Worm (Caenorhabditis elegans) whole organism, L3 larva: ENCODE data around the gene F15A4.2.

Source experiments
- R02D3.7 ChIP-seq: fragments of 150-350 bp; optimal IDR thresholded peaks from 2 replicates; lab custom pipeline; 2014; ENCODE audit warnings: missing biosample characterization, missing genetic modification characterization
- ZK546.5 ChIP-seq: sonication (generic microtip); optimal IDR thresholded peaks from 2 replicates; lab custom pipeline; 2017; ENCODE audit warnings: missing biosample characterization, missing genetic modification characterization
- aly-2 ChIP-seq: fragments of 150-350 bp; optimal IDR thresholded peaks from 2 replicates; lab custom pipeline; 2014; ENCODE audit warnings: missing biosample characterization, missing genetic modification characterization
- ama-1 ChIP-seq: fragments of 150-350 bp; optimal IDR thresholded peaks from 2 replicates; lab custom pipeline; 2018
- ceh-28 ChIP-seq: fragments of 150-350 bp; optimal IDR thresholded peaks from 2 replicates; lab custom pipeline; 2014; ENCODE audit warnings: missing biosample characterization, missing genetic modification reagents, missing genetic modification characterization
- ceh-82 ChIP-seq: fragments of 150-350 bp; optimal IDR thresholded peaks from 2 replicates; lab custom pipeline; 2014; ENCODE audit warnings: missing biosample characterization, missing genetic modification characterization
- ceh-9 ChIP-seq: sonication (generic microtip); optimal IDR thresholded peaks from 2 replicates; lab custom pipeline; 2018; ENCODE audit warnings: missing biosample characterization, missing genetic modification characterization
- daf-12 ChIP-seq: fragments of 150-350 bp; optimal IDR thresholded peaks from 2 replicates; lab custom pipeline; 2014; ENCODE audit warnings: missing biosample characterization, missing genetic modification reagents, missing genetic modification characterization
- egl-27 ChIP-seq: sonication (generic microtip); optimal IDR thresholded peaks from 4 replicates; lab custom pipeline; 2017; ENCODE audit warnings: missing biosample characterization, missing genetic modification reagents, missing genetic modification characterization
- egl-5 ChIP-seq: fragments of 150-350 bp; optimal IDR thresholded peaks from 2 replicates; lab custom pipeline; 2017; ENCODE audit warnings: missing biosample characterization, missing genetic modification reagents, missing genetic modification characterization, inconsistent platforms
- elt-1 ChIP-seq: fragments of 150-350 bp; optimal IDR thresholded peaks from 2 replicates; lab custom pipeline; 2014; ENCODE audit warnings: missing biosample characterization, missing genetic modification characterization
- elt-2 ChIP-seq: sonication (generic microtip); optimal IDR thresholded peaks from 2 replicates; lab custom pipeline; 2016; ENCODE audit warnings: missing genetic modification reagents, mild to moderate bottlenecking, missing genetic modification characterization, missing compliant biosample characterization
- elt-3 ChIP-seq, 3 experiments: fragments of 150-350 bp in 1 of 3; sonication (generic microtip) in 2 of 3; optimal IDR thresholded peaks; 2 replicates in 2 of 3; 4 replicates in 1 of 3; lab custom pipeline; 2014 to 2017; ENCODE audit warnings: missing biosample characterization in 3 of 3, missing genetic modification characterization in 3 of 3
- eor-1 ChIP-seq, 2 experiments: fragments of 150-350 bp; optimal IDR thresholded peaks; 2 replicates each; lab custom pipeline; 2014 to 2018; ENCODE audit warnings: missing biosample characterization in 2 of 2, missing genetic modification characterization in 2 of 2
- fkh-10 ChIP-seq: sonication (generic microtip); optimal IDR thresholded peaks from 2 replicates; lab custom pipeline; 2017; ENCODE audit warnings: missing biosample characterization, missing genetic modification reagents, missing genetic modification characterization
- fos-1 ChIP-seq: fragments of 150-350 bp; optimal IDR thresholded peaks from 2 replicates; lab custom pipeline; 2014; ENCODE audit warnings: missing biosample characterization, missing genetic modification characterization
- hmg-11 ChIP-seq: sonication (generic microtip); optimal IDR thresholded peaks from 2 replicates; lab custom pipeline; 2016; ENCODE audit warnings: missing genetic modification characterization, missing compliant biosample characterization
- jun-1 ChIP-seq: fragments of 150-350 bp; optimal IDR thresholded peaks from 2 replicates; lab custom pipeline; 2014; ENCODE audit warnings: missing biosample characterization, missing genetic modification reagents, missing genetic modification characterization
- lin-15B ChIP-seq: fragments of 150-350 bp; optimal IDR thresholded peaks from 2 replicates; lab custom pipeline; 2014; ENCODE audit warnings: missing biosample characterization, missing genetic modification characterization
- lin-39 ChIP-seq: fragments of 150-350 bp; optimal IDR thresholded peaks from 2 replicates; lab custom pipeline; 2018; ENCODE audit warnings: missing biosample characterization, missing genetic modification reagents, missing genetic modification characterization
- lsy-12 ChIP-seq: sonication (generic microtip); optimal IDR thresholded peaks from 2 replicates; lab custom pipeline; 2016; ENCODE audit warnings: mild to moderate bottlenecking, missing genetic modification characterization, missing compliant biosample characterization
- mdl-1 ChIP-seq: fragments of 150-350 bp; optimal IDR thresholded peaks from 2 replicates; lab custom pipeline; 2014; ENCODE audit warnings: missing biosample characterization, missing genetic modification characterization
- mml-1 ChIP-seq: fragments of 150-350 bp; sonication (generic microtip); optimal IDR thresholded peaks from 3 replicates; lab custom pipeline; 2014; ENCODE audit warnings: missing biosample characterization, missing genetic modification characterization
- nfya-1 ChIP-seq: sonication (generic microtip); optimal IDR thresholded peaks from 2 replicates; lab custom pipeline; 2017; ENCODE audit warnings: missing genetic modification characterization, mild to moderate bottlenecking, missing compliant biosample characterization, antibody characterized with exemption, moderate library complexity; ENCODE audit not compliant: insufficient read depth
- nhr-11 ChIP-seq: fragments of 150-350 bp; optimal IDR thresholded peaks from 2 replicates; lab custom pipeline; 2014; ENCODE audit warnings: missing biosample characterization, missing genetic modification characterization
- nhr-12 ChIP-seq: fragments of 150-350 bp; optimal IDR thresholded peaks from 2 replicates; lab custom pipeline; 2014; ENCODE audit warnings: missing biosample characterization, missing genetic modification characterization
- nhr-23 ChIP-seq: fragments of 150-350 bp; optimal IDR thresholded peaks from 2 replicates; lab custom pipeline; 2014; ENCODE audit warnings: missing biosample characterization, missing genetic modification reagents, missing genetic modification characterization
- nhr-237 ChIP-seq: fragments of 150-350 bp; optimal IDR thresholded peaks from 2 replicates; lab custom pipeline; 2014; ENCODE audit warnings: missing biosample characterization, missing genetic modification characterization
- nhr-25 ChIP-seq: sonication (generic microtip); optimal IDR thresholded peaks from 2 replicates; lab custom pipeline; 2017; ENCODE audit warnings: missing biosample characterization, missing genetic modification characterization
- nhr-28 ChIP-seq: fragments of 150-350 bp; optimal IDR thresholded peaks from 2 replicates; lab custom pipeline; 2014; ENCODE audit warnings: missing biosample characterization, missing genetic modification characterization
- nhr-43 ChIP-seq: sonication (generic microtip); optimal IDR thresholded peaks from 2 replicates; lab custom pipeline; 2016; ENCODE audit warnings: mild to moderate bottlenecking, missing genetic modification characterization, missing compliant biosample characterization; ENCODE audit not compliant: poor library complexity, severe bottlenecking
- nhr-76 ChIP-seq: fragments of 150-350 bp; sonication (generic microtip); optimal IDR thresholded peaks from 5 replicates; lab custom pipeline; 2014; ENCODE audit warnings: missing biosample characterization, missing genetic modification characterization
- nhr-77 ChIP-seq: fragments of 150-350 bp; optimal IDR thresholded peaks from 2 replicates; lab custom pipeline; 2014; ENCODE audit warnings: missing biosample characterization, missing genetic modification characterization
- pha-4 ChIP-seq: fragments of 150-350 bp; optimal IDR thresholded peaks from 2 replicates; lab custom pipeline; 2014; ENCODE audit warnings: missing biosample characterization, missing genetic modification reagents, missing genetic modification characterization
- pqm-1 ChIP-seq: fragments of 150-350 bp; optimal IDR thresholded peaks from 2 replicates; lab custom pipeline; 2017; ENCODE audit warnings: missing biosample characterization, missing genetic modification characterization, inconsistent platforms
- sea-2 ChIP-seq: fragments of 150-350 bp; sonication (generic microtip); optimal IDR thresholded peaks from 4 replicates; lab custom pipeline; 2014; ENCODE audit warnings: missing biosample characterization, missing genetic modification reagents, missing genetic modification characterization
- skn-1 ChIP-seq: fragments of 150-350 bp; optimal IDR thresholded peaks from 2 replicates; lab custom pipeline; 2014; ENCODE audit warnings: missing biosample characterization, missing genetic modification characterization
- tbx-2 ChIP-seq: sonication (generic microtip); optimal IDR thresholded peaks from 2 replicates; lab custom pipeline; 2016; ENCODE audit warnings: mild to moderate bottlenecking, missing genetic modification characterization, missing compliant biosample characterization
- unc-39 ChIP-seq: sonication (generic microtip); optimal IDR thresholded peaks from 4 replicates; lab custom pipeline; 2017; ENCODE audit warnings: missing biosample characterization, missing genetic modification characterization
- unc-62 ChIP-seq: fragments of 150-350 bp; sonication (generic microtip); optimal IDR thresholded peaks from 4 replicates; lab custom pipeline; 2014; ENCODE audit warnings: missing biosample characterization, missing genetic modification reagents, missing genetic modification characterization
- zag-1 ChIP-seq: fragments of 150-350 bp; optimal IDR thresholded peaks from 2 replicates; lab custom pipeline; 2014; ENCODE audit warnings: missing biosample characterization, missing genetic modification characterization
- ztf-11 ChIP-seq: fragments of 150-350 bp; optimal IDR thresholded peaks from 2 replicates; lab custom pipeline; 2014; ENCODE audit warnings: missing biosample characterization, missing genetic modification characterization
- ztf-4 ChIP-seq: fragments of 150-350 bp; optimal IDR thresholded peaks from 2 replicates; lab custom pipeline; 2014; ENCODE audit warnings: missing biosample characterization, missing genetic modification characterization

Gene F15A4.2

DNA sequence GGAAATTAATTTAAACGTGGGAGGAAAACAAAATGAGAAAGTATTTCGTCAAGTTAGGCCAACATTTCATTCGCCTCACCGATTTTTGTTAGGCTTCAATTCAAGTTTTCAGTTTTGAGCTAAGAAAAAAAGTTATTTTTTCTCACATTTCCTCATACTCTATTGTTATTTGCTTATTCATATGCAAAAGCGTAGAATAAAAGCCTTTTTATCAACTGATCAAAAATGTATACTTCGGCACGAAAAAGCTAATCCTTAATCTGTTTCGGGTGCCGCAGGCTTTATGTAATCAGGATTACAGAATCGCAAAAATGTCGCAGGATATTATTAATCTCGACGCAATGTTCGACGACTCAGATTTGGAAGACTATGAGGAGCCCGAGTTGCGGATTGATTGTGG lies 27.6 kb downstream of the F15A4.2 start, which contains the start of gene T21B4.15:
Gene T21B4.15 (plus strand): TSS at position 301 of the 400 bp plus-strand sequence.
- TF ChIP-seq sea-2 (GFP tag; lab: Kevin White, UChicago) = no peak
- no peak for TF ChIP-seq nhr-77 (tag; lab: Kevin White, UChicago)
- TF ChIP-seq nhr-11 (tag; lab: Kevin White, UChicago) = no peak
- no peak for TF ChIP-seq R02D3.7 (tag; lab: Kevin White, UChicago)
- no peak for TF ChIP-seq ceh-28 (tag; lab: Kevin White, UChicago)
- no peak for TF ChIP-seq egl-27 (tag; lab: Kevin White, UChicago)
- TF ChIP-seq lin-39 (tag; lab: Kevin White, UChicago) = no peak
- no peak for TF ChIP-seq lsy-12 (tag; lab: Kevin White, UChicago)
- no peak for TF ChIP-seq zag-1
- no peak for TF ChIP-seq fos-1 (tag; lab: Kevin White, UChicago)
- no peak for TF ChIP-seq ceh-9 (tag; lab: Kevin White, UChicago)
- no peak for TF ChIP-seq nhr-23 (tag; lab: Kevin White, UChicago)
- no peak for TF ChIP-seq elt-1
- TF ChIP-seq ztf-4 = no peak
- no peak for TF ChIP-seq pqm-1 (tag; lab: Kevin White, UChicago)
- TF ChIP-seq ztf-11 = no peak

DNA sequence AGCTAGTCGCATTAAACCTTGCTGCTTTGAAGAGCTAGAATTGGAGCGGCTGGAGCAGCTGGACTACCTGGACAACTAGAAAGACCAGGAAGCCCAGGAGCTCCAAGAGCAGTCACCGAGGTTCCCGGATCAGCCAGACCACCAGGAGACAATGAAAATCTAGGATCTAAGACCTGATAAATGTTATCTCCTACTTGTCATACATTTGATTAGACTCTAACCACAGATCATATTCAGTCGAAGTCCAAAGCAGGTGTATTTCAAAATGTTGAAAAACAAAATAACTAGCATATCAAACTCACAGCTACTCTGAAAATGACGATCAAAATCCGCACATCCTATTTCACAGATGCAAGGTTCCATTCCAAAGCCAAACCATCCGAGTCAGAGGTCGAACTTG lies 29.6 kb downstream of the F15A4.2 start, which contains the start of gene srz-6:
Gene srz-6 (plus strand): TSS at position 301 of the 400 bp plus-strand sequence.
- TF ChIP-seq lin-15B (tag; lab: Kevin White, UChicago) (no peak), elt-2 (tag; lab: Kevin White, UChicago) (no peak), tbx-2 (tag; lab: Kevin White, UChicago) (no peak), fos-1 (tag; lab: Kevin White, UChicago) (no peak), nhr-77 (tag; lab: Kevin White, UChicago) (no peak), ztf-4 (no peak), skn-1 (no peak), pha-4 (tag; lab: Kevin White, UChicago) (no peak), egl-27 (tag; lab: Kevin White, UChicago) (no peak), nhr-43 (tag; lab: Kevin White, UChicago) (no peak), ceh-82 (no peak), eor-1 (tag; optimal IDR thresholded peaks at IDR 0.05; lab: Kevin White, UChicago) (no peak), unc-39 (tag; lab: Kevin White, UChicago) (no peak), fkh-10 (no peak), ceh-9 (tag; lab: Kevin White, UChicago) (no peak), daf-12 (tag; lab: Kevin White, UChicago) (no peak), mml-1 (tag; lab: Kevin White, UChicago) (no peak), R02D3.7 (tag; lab: Kevin White, UChicago) (no peak), jun-1 (tag; lab: Kevin White, UChicago) (no peak), nhr-25 (no peak)
- TF ChIP-seq, all 47 proteins: peak for 0

DNA sequence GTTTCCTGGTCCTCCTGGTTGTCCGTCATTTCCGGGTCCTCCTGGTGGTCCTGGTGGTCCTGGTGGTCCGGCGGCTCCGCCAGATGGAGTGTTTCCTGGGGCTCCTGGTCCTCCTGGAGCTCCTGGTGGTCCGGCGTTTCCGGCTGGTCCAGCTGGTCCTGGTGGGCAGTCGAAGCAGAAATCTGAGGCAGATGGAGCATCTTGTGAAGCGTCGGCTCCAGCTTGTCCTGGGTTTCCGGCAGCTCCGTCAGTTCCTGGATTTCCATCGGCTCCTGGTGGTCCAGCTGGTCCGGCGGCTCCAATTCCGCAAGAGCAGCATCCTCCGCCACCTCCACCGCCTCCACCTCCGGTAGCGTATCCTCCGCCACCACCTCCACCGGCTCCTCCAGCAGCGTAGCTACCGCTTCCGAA lies 31.7 kb downstream of the F15A4.2 start:
- TF ChIP-seq elt-1 = no peak

DNA sequence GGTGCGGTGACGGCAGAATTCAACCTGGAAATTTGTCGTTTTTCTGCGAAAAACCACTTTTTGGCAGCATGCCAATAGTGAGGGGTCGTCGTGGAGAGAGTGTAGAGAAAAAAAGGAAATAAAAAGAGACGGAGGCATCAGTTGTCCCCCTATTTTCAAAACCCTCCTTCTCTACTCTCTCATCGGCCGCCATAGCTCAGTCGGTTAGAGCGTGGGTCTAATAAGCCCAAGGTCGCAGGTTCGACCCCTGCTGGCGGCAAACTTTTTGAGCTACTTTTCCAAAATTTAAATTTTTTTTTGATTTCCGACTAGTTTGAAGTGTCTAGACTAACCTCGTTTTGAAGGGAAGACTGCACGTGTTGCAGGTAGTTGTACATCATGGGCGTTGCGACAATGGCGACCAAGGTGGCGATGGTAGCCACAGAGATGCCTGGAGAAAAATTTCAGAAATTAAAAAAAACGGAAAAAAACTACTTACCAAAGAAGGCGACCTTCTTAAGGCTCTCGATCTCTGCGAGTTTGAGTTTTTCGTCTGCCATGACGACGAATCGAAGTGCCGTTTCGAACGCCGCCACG lies 32.3 kb downstream of the F15A4.2 start, which contains the start of gene col-85:
Gene col-85 (minus strand): TSS at position 540 of the 576 bp plus-strand sequence.
- peak; percentile 15 for TF ChIP-seq tbx-2 (tag; lab: Kevin White, UChicago)
- no peak for TF ChIP-seq mdl-1 (tag; lab: Kevin White, UChicago)
- no peak for TF ChIP-seq sea-2 (GFP tag; lab: Kevin White, UChicago)
- no peak for TF ChIP-seq ceh-28 (tag; lab: Kevin White, UChicago)
- no peak for TF ChIP-seq elt-3 (tag; optimal IDR thresholded peaks at IDR 0.05; lab: Kevin White, UChicago)
- TF ChIP-seq ZK546.5 (tag; lab: Kevin White, UChicago) = no peak
- TF ChIP-seq ztf-4 = no peak
- no peak for TF ChIP-seq nhr-28 (tag; lab: Kevin White, UChicago)
- no peak for TF ChIP-seq unc-62 (GFP tag; lab: Kevin White, UChicago)
- peak; percentile 47 for TF ChIP-seq elt-2 (tag; lab: Kevin White, UChicago)
- no peak for TF ChIP-seq nhr-237 (tag; lab: Kevin White, UChicago)
- no peak for TF ChIP-seq nhr-12 (tag; lab: Kevin White, UChicago)
- no peak for TF ChIP-seq nhr-76 (tag; lab: Kevin White, UChicago)
- TF ChIP-seq unc-39 (tag; lab: Kevin White, UChicago) = no peak
- peak; percentile 32 for TF ChIP-seq ceh-82
- peak; percentile 89 for TF ChIP-seq hmg-11 (tag; lab: Kevin White, UChicago)
- no peak for TF ChIP-seq pha-4 (tag; lab: Kevin White, UChicago)
- TF ChIP-seq nhr-11 (tag; lab: Kevin White, UChicago) = no peak
- no peak for TF ChIP-seq fos-1 (tag; lab: Kevin White, UChicago)
- TF ChIP-seq jun-1 (tag; lab: Kevin White, UChicago) = peak; percentile 61
- TF ChIP-seq nfya-1 (tag; lab: Kevin White, UChicago) = peak; percentile 66
- TF ChIP-seq egl-5 = no peak
- TF ChIP-seq nhr-77 (tag; lab: Kevin White, UChicago) = no peak
- TF ChIP-seq nhr-43 (tag; lab: Kevin White, UChicago) = peak; percentile 80
- TF ChIP-seq aly-2 (tag; lab: Kevin White, UChicago) = no peak
- no peak for TF ChIP-seq fkh-10
- TF ChIP-seq daf-12 (tag; lab: Kevin White, UChicago) = no peak
- TF ChIP-seq eor-1 (tag; optimal IDR thresholded peaks at IDR 0.05; lab: Kevin White, UChicago) = no peak
- no peak for TF ChIP-seq ceh-9 (tag; lab: Kevin White, UChicago)
- TF ChIP-seq nhr-25 = peak; percentile 31
- no peak for TF ChIP-seq elt-1
- peak; percentile 30 for TF ChIP-seq nhr-23 (tag; lab: Kevin White, UChicago)
- peak; percentile 63 for TF ChIP-seq skn-1
- no peak for TF ChIP-seq ama-1
- TF ChIP-seq lsy-12 (tag; lab: Kevin White, UChicago) = peak; percentile 31
